Worm (Caenorhabditis elegans): ENCODE results near the gene nhr-65.
A peak's percentile ranks its signal among the peaks of the same experiment; 100 is the strongest.

Gene nhr-65

DNA sequence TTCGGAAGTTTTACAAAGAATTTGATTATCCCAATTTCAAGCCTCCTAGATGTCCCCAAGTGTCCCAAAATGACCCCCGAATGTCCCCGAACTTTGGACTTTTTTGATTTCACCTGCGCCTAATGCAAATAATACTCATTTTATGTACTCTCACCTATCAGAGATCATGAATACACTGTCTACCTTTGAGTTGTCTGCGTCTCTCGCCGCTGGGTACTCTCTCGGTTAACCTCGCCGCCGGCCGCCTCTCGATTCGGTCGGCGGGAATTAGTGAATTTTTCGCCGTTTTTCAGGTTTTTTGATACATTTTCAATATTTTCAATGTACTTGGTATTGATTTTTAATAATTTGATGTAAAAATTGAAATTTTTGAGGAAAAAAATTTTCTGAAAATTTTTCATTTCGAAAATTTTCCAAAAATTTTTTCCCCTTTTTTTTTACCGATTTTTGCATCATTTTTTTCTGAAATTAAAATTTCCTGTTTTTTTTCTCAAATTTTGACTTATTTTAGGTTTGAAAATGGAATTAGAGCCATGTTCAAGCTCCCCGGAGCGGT is at the start of gene nhr-65:
TSS of gene nhr-65 (plus strand) at position 506 of the 556 bp plus-strand sequence.
- TF ChIP-seq cog-1 (tag; optimal IDR thresholded peaks at IDR 0.05) (no peak), med-1 (GFP tag; optimal IDR thresholded peaks at IDR 0.05; ENCODE audit: insufficient read depth) (no peak), klf-2 (GFP tag; conservative IDR thresholded peaks at IDR 0.05) (no peak), tab-1 (GFP tag; IDR thresholded peaks at IDR 0.05) (no peak), flt-1 (GFP tag; IDR thresholded peaks at IDR 0.05) (no peak), T22C8.4 (GFP tag; IDR thresholded peaks at IDR 0.05) (no peak), ztf-29 (GFP tag; IDR thresholded peaks at IDR 0.05) (no peak), ref-1 (GFP tag; conservative IDR thresholded peaks at IDR 0.05) (no peak), ztf-23 (GFP tag; IDR thresholded peaks at IDR 0.05) (no peak)

- TF ChIP-seq ref-1 (GFP tag; conservative IDR thresholded peaks at IDR 0.05) (no peak), T22C8.4 (GFP tag; IDR thresholded peaks at IDR 0.05) (no peak), ztf-29 (GFP tag; IDR thresholded peaks at IDR 0.05) (no peak), ztf-23 (GFP tag; IDR thresholded peaks at IDR 0.05) (no peak), klf-2 (GFP tag; conservative IDR thresholded peaks at IDR 0.05) (no peak), cog-1 (tag; optimal IDR thresholded peaks at IDR 0.05) (no peak), flt-1 (GFP tag; IDR thresholded peaks at IDR 0.05) (no peak), tab-1 (GFP tag; IDR thresholded peaks at IDR 0.05) (no peak), med-1 (GFP tag; optimal IDR thresholded peaks at IDR 0.05; ENCODE audit: insufficient read depth) (no peak)
These were observed 48.4 kb upstream of the nhr-65 start, which contains the start of gene nhr-231 for ce11 chrV:18790658-18791057. TSS of gene nhr-231 (plus strand) at chrV:18790958.

ce11 chrV:18800811-18801210 is 38.3 kb upstream of the nhr-65 start, which contains the start of gene nhr-170:
TSS of gene nhr-170 (minus strand) at chrV:18800826.
- TF ChIP-seq cog-1 (tag; optimal IDR thresholded peaks at IDR 0.05) (no peak), flt-1 (GFP tag; IDR thresholded peaks at IDR 0.05) (no peak)

DNA sequence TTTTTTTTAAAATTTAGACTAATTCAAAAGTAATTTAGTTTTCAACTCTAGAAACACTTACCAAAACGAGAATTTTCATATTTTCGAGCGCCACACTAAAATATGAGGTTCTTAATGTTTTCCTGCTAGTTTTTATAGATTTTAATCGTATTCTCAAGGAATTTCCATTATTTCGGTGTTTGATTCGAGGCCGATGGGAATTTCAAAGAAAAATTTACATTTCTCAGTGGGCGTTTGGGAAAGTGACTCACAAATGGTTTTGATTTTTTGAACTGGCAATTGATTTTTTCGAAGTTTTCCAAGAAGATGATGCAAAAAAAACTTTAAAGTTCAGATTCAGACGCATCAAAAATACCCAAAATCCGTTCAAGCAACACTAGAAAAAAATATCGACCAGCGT is 37.0 kb upstream of the nhr-65 start, which contains the start of gene C54E10.11:
TSS of gene C54E10.11 (minus strand) at position 101 of the 400 bp plus-strand sequence.
- no peak for TF ChIP-seq med-1 (GFP tag; optimal IDR thresholded peaks at IDR 0.05; ENCODE audit: insufficient read depth)
- no peak for TF ChIP-seq tab-1 (GFP tag; IDR thresholded peaks at IDR 0.05)
- no peak for TF ChIP-seq ztf-23 (GFP tag; IDR thresholded peaks at IDR 0.05)
- no peak for TF ChIP-seq ref-1 (GFP tag; conservative IDR thresholded peaks at IDR 0.05)
- TF ChIP-seq klf-2 (GFP tag; conservative IDR thresholded peaks at IDR 0.05): no peak

DNA sequence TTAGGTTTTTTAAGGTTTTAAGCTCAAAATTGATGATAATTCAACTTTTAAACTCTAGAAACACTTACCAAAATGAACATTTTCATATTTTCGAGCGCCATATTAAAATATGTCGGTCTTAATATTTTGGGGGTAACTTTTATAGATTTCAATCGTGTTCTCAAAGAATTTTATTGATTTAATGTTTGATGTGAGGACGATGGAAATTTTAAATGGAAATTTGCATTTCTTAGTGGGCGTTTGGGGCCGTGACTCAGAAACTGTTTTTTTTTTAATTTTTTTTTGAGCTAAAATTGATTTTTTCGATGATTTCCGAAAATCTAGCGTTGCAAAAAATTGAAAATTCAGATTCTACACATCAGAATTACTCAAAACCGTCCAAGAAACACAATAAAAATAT is 35.8 kb upstream of the nhr-65 start, which contains the start of gene C54E10.10:
TSS of gene C54E10.10 (minus strand) at position 101 of the 400 bp plus-strand sequence.
- TF ChIP-seq flt-1 (GFP tag; IDR thresholded peaks at IDR 0.05) (no peak), cog-1 (tag; optimal IDR thresholded peaks at IDR 0.05) (no peak), tab-1 (GFP tag; IDR thresholded peaks at IDR 0.05) (no peak), klf-2 (GFP tag; conservative IDR thresholded peaks at IDR 0.05) (no peak), ztf-23 (GFP tag; IDR thresholded peaks at IDR 0.05) (no peak), ztf-29 (GFP tag; IDR thresholded peaks at IDR 0.05) (no peak)

DNA sequence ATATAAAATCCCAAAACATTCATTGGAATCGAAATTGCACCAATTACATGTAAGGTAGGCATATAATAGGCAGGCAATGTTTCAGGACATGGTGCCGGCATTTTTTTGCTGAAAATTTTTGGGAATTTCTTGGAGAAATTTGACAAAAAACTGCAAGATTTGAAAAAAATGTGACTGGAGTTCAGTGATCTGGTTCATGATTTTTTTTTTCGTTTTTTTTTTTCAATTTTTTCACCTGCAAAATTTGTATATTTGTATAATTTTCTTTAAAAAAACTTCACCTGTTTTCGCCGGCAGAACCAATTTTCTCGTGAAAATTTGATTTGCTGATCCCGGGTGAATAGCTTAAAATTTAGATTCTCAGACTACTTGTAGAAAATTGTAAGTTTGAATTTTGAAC is 32.7 kb upstream of the nhr-65 start, which contains the start of gene sri-10:
TSS of gene sri-10 (minus strand) at position 101 of the 400 bp plus-strand sequence.
- TF ChIP-seq T22C8.4 (GFP tag; IDR thresholded peaks at IDR 0.05): no peak
- TF ChIP-seq flt-1 (GFP tag; IDR thresholded peaks at IDR 0.05): no peak
- TF ChIP-seq ztf-23 (GFP tag; IDR thresholded peaks at IDR 0.05): no peak
- no peak for TF ChIP-seq cog-1 (tag; optimal IDR thresholded peaks at IDR 0.05)
- no peak for TF ChIP-seq ztf-29 (GFP tag; IDR thresholded peaks at IDR 0.05)
- no peak for TF ChIP-seq klf-2 (GFP tag; conservative IDR thresholded peaks at IDR 0.05)
- TF ChIP-seq tab-1 (GFP tag; IDR thresholded peaks at IDR 0.05): no peak
- no peak for TF ChIP-seq med-1 (GFP tag; optimal IDR thresholded peaks at IDR 0.05; ENCODE audit: insufficient read depth)
- no peak for TF ChIP-seq ref-1 (GFP tag; conservative IDR thresholded peaks at IDR 0.05)

ce11 chrV:18808621-18809020 is 30.5 kb upstream of the nhr-65 start, which contains the start of gene C54E10.6:
TSS of gene C54E10.6 (minus strand) at chrV:18808729.
- no peak for TF ChIP-seq med-1 (GFP tag; optimal IDR thresholded peaks at IDR 0.05; ENCODE audit: insufficient read depth)
- 0 out of 2 replicates have a peak, but pooled peaks have one; percentile 14 for TF ChIP-seq T22C8.4 (GFP tag; IDR thresholded peaks at IDR 0.05)

ce11 chrV:18810705-18811104 is 28.4 kb upstream of the nhr-65 start, which contains the start of gene C54E10.3:
TSS of gene C54E10.3 (plus strand) at chrV:18811005.
- TF ChIP-seq med-1 (GFP tag; optimal IDR thresholded peaks at IDR 0.05; ENCODE audit: insufficient read depth) (no peak), flt-1 (GFP tag; IDR thresholded peaks at IDR 0.05) (no peak), T22C8.4 (GFP tag; IDR thresholded peaks at IDR 0.05) (no peak), ref-1 (GFP tag; conservative IDR thresholded peaks at IDR 0.05) (no peak), tab-1 (GFP tag; IDR thresholded peaks at IDR 0.05) (no peak), ztf-23 (GFP tag; IDR thresholded peaks at IDR 0.05) (no peak), klf-2 (GFP tag; conservative IDR thresholded peaks at IDR 0.05) (no peak), ztf-29 (GFP tag; IDR thresholded peaks at IDR 0.05) (no peak), cog-1 (tag; optimal IDR thresholded peaks at IDR 0.05) (no peak)

ce11 chrV:18811360-18811759 is 27.7 kb upstream of the nhr-65 start, which contains the start of gene C54E10.7:
TSS of gene C54E10.7 (plus strand) at chrV:18811660.
- TF ChIP-seq ztf-23 (GFP tag; IDR thresholded peaks at IDR 0.05) (no peak), med-1 (GFP tag; optimal IDR thresholded peaks at IDR 0.05; ENCODE audit: insufficient read depth) (no peak), tab-1 (GFP tag; IDR thresholded peaks at IDR 0.05) (no peak), ref-1 (GFP tag; conservative IDR thresholded peaks at IDR 0.05) (no peak), ztf-29 (GFP tag; IDR thresholded peaks at IDR 0.05) (no peak), T22C8.4 (GFP tag; IDR thresholded peaks at IDR 0.05) (no peak), flt-1 (GFP tag; IDR thresholded peaks at IDR 0.05) (no peak), cog-1 (tag; optimal IDR thresholded peaks at IDR 0.05) (no peak), klf-2 (GFP tag; conservative IDR thresholded peaks at IDR 0.05) (no peak)

DNA sequence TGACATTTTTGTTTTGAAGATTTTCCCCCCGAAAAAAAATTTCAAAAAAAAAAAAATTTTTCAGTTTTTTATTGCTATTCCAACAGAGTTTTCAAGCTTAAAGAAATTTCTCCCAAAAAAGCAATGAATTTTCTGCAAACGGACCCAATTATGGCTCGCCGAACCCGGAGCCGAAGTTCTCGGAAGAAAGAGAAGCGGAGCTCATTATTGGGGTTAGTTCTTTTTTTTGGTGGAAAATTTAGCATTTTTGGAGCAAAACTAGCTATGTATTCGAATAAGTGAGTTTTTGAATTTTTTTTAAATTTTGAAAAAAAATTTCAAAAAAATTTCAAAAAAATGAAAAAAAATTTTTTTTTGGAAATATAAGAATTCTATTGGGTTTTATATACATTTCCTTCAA is 19.5 kb upstream of the nhr-65 start, which contains the start of gene ncs-5:
TSS of gene ncs-5 (plus strand) at position 124 of the 400 bp plus-strand sequence.
- TF ChIP-seq ref-1 (GFP tag; conservative IDR thresholded peaks at IDR 0.05) (no peak), ztf-29 (GFP tag; IDR thresholded peaks at IDR 0.05) (no peak), cog-1 (tag; optimal IDR thresholded peaks at IDR 0.05) (no peak), T22C8.4 (GFP tag; IDR thresholded peaks at IDR 0.05) (no peak), klf-2 (GFP tag; conservative IDR thresholded peaks at IDR 0.05) (no peak)

Measured in whole organism, midembryonic.